Worm (Caenorhabditis elegans) whole organism, L1 larva: ENCODE measurements around the gene D2024.5.

Source experiments
- ceh-82 ChIP-seq, 3 experiments: fragments of 150-350 bp in 1 of 3; sonication (generic microtip) in 2 of 3; optimal IDR thresholded peaks; 2 replicates each; lab custom pipeline; 2014 to 2017; ENCODE audit warnings: missing biosample characterization in 3 of 3, missing genetic modification characterization in 3 of 3
- hlh-4 ChIP-seq: sonication (generic microtip); optimal IDR thresholded peaks from 2 replicates; lab custom pipeline; 2016; ENCODE audit warnings: mild to moderate bottlenecking, missing genetic modification characterization, missing compliant biosample characterization
- lin-13 ChIP-seq: fragments of 150-350 bp; optimal IDR thresholded peaks from 2 replicates; lab custom pipeline; 2014; ENCODE audit warnings: missing biosample characterization, missing genetic modification reagents, missing genetic modification characterization
- lin-35 ChIP-seq, 2 experiments: fragments of 150-350 bp; optimal IDR thresholded peaks; 2 replicates each; lab custom pipeline; 2014; ENCODE audit warnings: missing biosample characterization in 2 of 2, missing genetic modification characterization in 2 of 2, missing genetic modification reagents in 2 of 2
- nhr-11 ChIP-seq: fragments of 150-350 bp; optimal IDR thresholded peaks from 2 replicates; lab custom pipeline; 2014; ENCODE audit warnings: missing biosample characterization, missing genetic modification characterization
- nhr-19 ChIP-seq: fragments of 200-800 bp; sonication (Bioruptor generic); conservative IDR thresholded peaks from 2 replicates; pipeline ENCODE4 v1.3.6; 2022; ENCODE audit warnings: missing genetic modification characterization, missing compliant biosample characterization
- nhr-28 ChIP-seq: fragments of 150-350 bp; optimal IDR thresholded peaks from 2 replicates; lab custom pipeline; 2014; ENCODE audit warnings: missing biosample characterization, missing genetic modification characterization
- sox-4 ChIP-seq: sonication (generic microtip); optimal IDR thresholded peaks from 2 replicates; lab custom pipeline; 2016; ENCODE audit warnings: missing genetic modification characterization, missing compliant biosample characterization
- unc-130 ChIP-seq: fragments of 150-350 bp; optimal IDR thresholded peaks from 2 replicates; lab custom pipeline; 2017; ENCODE audit warnings: missing biosample characterization, missing genetic modification characterization, inconsistent platforms
- unc-98 ChIP-seq: fragments of 200-800 bp; sonication (Bioruptor generic); IDR thresholded peaks from 2 replicates; pipeline ENCODE4 v1.3.6; 2022; ENCODE audit warnings: missing genetic modification characterization, missing compliant biosample characterization
- zag-1 ChIP-seq: fragments of 150-350 bp; optimal IDR thresholded peaks from 2 replicates; lab custom pipeline; 2014; ENCODE audit warnings: missing biosample characterization, missing genetic modification characterization

DNA sequence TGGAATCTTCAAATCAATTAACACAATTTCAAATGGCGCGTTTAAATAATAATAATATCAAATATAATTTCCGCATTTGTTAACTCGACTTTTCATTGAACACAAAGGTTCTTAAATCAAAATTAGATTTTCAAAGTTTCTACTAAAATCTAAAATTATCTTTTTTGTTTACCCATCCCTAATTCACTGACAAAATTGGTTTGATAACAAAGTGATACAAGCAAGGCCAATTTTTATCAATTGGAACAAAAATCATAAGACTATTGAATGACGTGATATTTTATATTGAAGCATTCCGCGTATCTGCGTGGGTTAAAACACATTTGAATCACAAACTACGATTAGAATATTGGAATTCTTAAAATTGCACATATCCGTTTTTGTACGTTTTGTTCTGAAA is 37.7 kb downstream of the D2024.5 start:
- TF ChIP-seq hlh-4 (tag; lab: Kevin White, UChicago) (no peak), sox-4 (tag; lab: Kevin White, UChicago) (no peak), nhr-28 (tag; lab: Kevin White, UChicago) (no peak), lin-13 (GFP tag; lab: Kevin White, UChicago) (no peak), lin-35 (GFP tag; optimal IDR thresholded peaks at IDR 0.05; lab: Kevin White, UChicago) (peak in 1 of 2 experiments; percentile 28), ceh-82 (tag; optimal IDR thresholded peaks at IDR 0.05; lab: Kevin White, UChicago) (no peak), unc-130 (no peak), nhr-11 (tag; lab: Kevin White, UChicago) (no peak), unc-98 (GFP tag; lab: Robert Waterston, UW) (no peak), nhr-19 (GFP tag; lab: Robert Waterston, UW) (no peak), zag-1 (tag; lab: Kevin White, UChicago) (no peak)
